Fruit fly (Drosophila melanogaster) whole organism, embryonic: Measurements from ENCODE around the gene Traf-like.

Experiments
- Ada2b ChIP-seq: fragments of 200-800 bp; sonication (Bioruptor generic); IDR thresholded peaks from 2 replicates; pipeline ENCODE4 v1.3.6; 2022; ENCODE audit warnings: missing biosample characterization, missing genetic modification characterization
- Atf-2 ChIP-seq: fragments of 200-800 bp; sonication (Bioruptor generic); optimal IDR thresholded peaks from 2 replicates; lab custom pipeline; 2016; ENCODE audit warnings: missing biosample characterization, missing genetic modification characterization
- Bgb ChIP-seq: fragments of 200-800 bp; sonication (Bioruptor generic); IDR thresholded peaks from 2 replicates; pipeline ENCODE4 v1.3.6; 2022; ENCODE audit warnings: missing biosample characterization, missing genetic modification characterization; ENCODE audit not compliant: partially characterized antibody
- BtbVII ChIP-seq: fragments of 200-800 bp; sonication (Bioruptor generic); optimal IDR thresholded peaks from 3 replicates; lab custom pipeline; 2017; ENCODE audit warnings: missing biosample characterization, mild to moderate bottlenecking, missing genetic modification characterization
- CG10267 ChIP-seq: fragments of 200-800 bp; sonication (Bioruptor generic); optimal IDR thresholded peaks from 2 replicates; lab custom pipeline; 2018; ENCODE audit warnings: missing biosample characterization, mild to moderate bottlenecking, missing genetic modification characterization, moderate library complexity
- CG10366 ChIP-seq: fragments of 200-800 bp; sonication (Bioruptor generic); IDR thresholded peaks from 2 replicates; pipeline ENCODE4 v1.3.6; 2022; ENCODE audit warnings: missing biosample characterization, missing genetic modification characterization
- CG10462 ChIP-seq: fragments of 200-800 bp; sonication (Bioruptor generic); optimal IDR thresholded peaks from 2 replicates; lab custom pipeline; 2016; ENCODE audit warnings: missing biosample characterization, missing genetic modification characterization
- CG11504 ChIP-seq: fragments of 200-800 bp; sonication (Bioruptor generic); optimal IDR thresholded peaks from 3 replicates; lab custom pipeline; 2019; ENCODE audit warnings: missing biosample characterization, mild to moderate bottlenecking, missing genetic modification characterization, moderate library complexity
- CG12391 ChIP-seq: fragments of 200-800 bp; sonication (Bioruptor generic); optimal IDR thresholded peaks from 3 replicates; lab custom pipeline; 2018; ENCODE audit warnings: missing biosample characterization, mild to moderate bottlenecking, missing genetic modification characterization, moderate library complexity
- CG12769 ChIP-seq: fragments of 200-800 bp; sonication (Bioruptor generic); optimal IDR thresholded peaks from 2 replicates; lab custom pipeline; 2019; ENCODE audit warnings: missing biosample characterization, mild to moderate bottlenecking, missing genetic modification characterization, moderate library complexity
- CG13775 ChIP-seq: fragments of 200-800 bp; sonication (Bioruptor generic); optimal IDR thresholded peaks from 3 replicates; lab custom pipeline; 2017; ENCODE audit warnings: missing biosample characterization, mild to moderate bottlenecking, missing genetic modification characterization
- CG1529 ChIP-seq: fragments of 200-800 bp; sonication (Bioruptor generic); optimal IDR thresholded peaks from 3 replicates; lab custom pipeline; 2018; ENCODE audit warnings: missing biosample characterization, missing genetic modification characterization
- CG1603 ChIP-seq: fragments of 200-800 bp; sonication (Bioruptor generic); optimal IDR thresholded peaks from 2 replicates; lab custom pipeline; 2019; ENCODE audit warnings: missing biosample characterization, mild to moderate bottlenecking, missing genetic modification characterization, moderate library complexity
- CG17361 ChIP-seq: fragments of 200-800 bp; sonication (Bioruptor generic); IDR thresholded peaks from 3 replicates; pipeline ENCODE4 v1.3.6; 2022; ENCODE audit warnings: missing biosample characterization, missing genetic modification characterization
- CG34224 ChIP-seq: fragments of 200-800 bp; sonication (Bioruptor generic); IDR thresholded peaks from 3 replicates; pipeline ENCODE4 v1.3.6; 2022; ENCODE audit warnings: missing biosample characterization, missing genetic modification characterization; ENCODE audit not compliant: partially characterized antibody
- CG4282 ChIP-seq: fragments of 200-800 bp; sonication (Bioruptor generic); optimal IDR thresholded peaks from 2 replicates; lab custom pipeline; 2016; ENCODE audit warnings: missing biosample characterization, missing genetic modification characterization
- CG4617 ChIP-seq: fragments of 200-800 bp; sonication (Bioruptor generic); optimal IDR thresholded peaks from 3 replicates; lab custom pipeline; 2016; ENCODE audit warnings: missing biosample characterization, missing genetic modification characterization, borderline replicate concordance
- CG4854 ChIP-seq: fragments of 200-800 bp; sonication (Bioruptor generic); optimal IDR thresholded peaks from 2 replicates; lab custom pipeline; 2016; ENCODE audit warnings: missing biosample characterization, missing genetic modification characterization, inconsistent platforms
- CG6765 ChIP-seq: fragments of 200-800 bp; sonication (Bioruptor generic); optimal IDR thresholded peaks from 3 replicates; lab custom pipeline; 2017; ENCODE audit warnings: missing biosample characterization, mild to moderate bottlenecking, missing genetic modification characterization
- CG9215 ChIP-seq: fragments of 200-800 bp; sonication (Bioruptor generic); IDR thresholded peaks from 2 replicates; pipeline ENCODE4 v1.3.6; 2022; ENCODE audit warnings: missing biosample characterization, missing genetic modification characterization
- CG9727 ChIP-seq: fragments of 200-800 bp; sonication (Bioruptor generic); optimal IDR thresholded peaks from 3 replicates; lab custom pipeline; 2017; ENCODE audit warnings: missing biosample characterization, mild to moderate bottlenecking, missing genetic modification characterization
- CHES-1-like ChIP-seq: fragments of 200-800 bp; sonication (Bioruptor generic); optimal IDR thresholded peaks from 2 replicates; lab custom pipeline; 2016; ENCODE audit warnings: missing biosample characterization, missing genetic modification characterization
- D19A ChIP-seq: fragments of 200-800 bp; optimal IDR thresholded peaks from 3 replicates; lab custom pipeline; 2019; ENCODE audit warnings: missing biosample characterization, mild to moderate bottlenecking, missing genetic modification characterization, moderate library complexity
- Dp ChIP-seq: fragments of 200-800 bp; sonication (Bioruptor generic); optimal IDR thresholded peaks from 2 replicates; lab custom pipeline; 2018; ENCODE audit warnings: missing biosample characterization, mild to moderate bottlenecking, missing genetic modification characterization, moderate library complexity
- Ets97D ChIP-seq: fragments of 200-800 bp; sonication (Bioruptor generic); optimal IDR thresholded peaks from 3 replicates; lab custom pipeline; 2016; ENCODE audit warnings: missing biosample characterization, missing genetic modification characterization
- Fer3 ChIP-seq: fragments of 200-800 bp; sonication (Bioruptor generic); optimal IDR thresholded peaks from 2 replicates; lab custom pipeline; 2018; ENCODE audit warnings: missing biosample characterization, mild to moderate bottlenecking, missing genetic modification characterization, moderate library complexity
- GATAe ChIP-seq: fragments of 200-800 bp; sonication (Bioruptor generic); conservative IDR thresholded peaks from 2 replicates; pipeline ENCODE4 v1.3.6; 2022; ENCODE audit warnings: missing biosample characterization, missing genetic modification characterization
- Hey ChIP-seq: fragments of 200-800 bp; sonication (Bioruptor generic); optimal IDR thresholded peaks from 3 replicates; lab custom pipeline; 2018; ENCODE audit warnings: missing biosample characterization, mild to moderate bottlenecking, missing genetic modification characterization
- Mrtf ChIP-seq: fragments of 200-800 bp; sonication (Bioruptor generic); IDR thresholded peaks from 3 replicates; pipeline ENCODE4 v1.3.6; 2022; ENCODE audit warnings: missing biosample characterization, missing genetic modification characterization
- Oli ChIP-seq: fragments of 200-800 bp; sonication (Bioruptor generic); optimal IDR thresholded peaks from 2 replicates; lab custom pipeline; 2018; ENCODE audit warnings: missing biosample characterization, mild to moderate bottlenecking, missing genetic modification characterization, moderate library complexity
- Optix ChIP-seq: fragments of 200-800 bp; sonication (Bioruptor generic); IDR thresholded peaks from 3 replicates; pipeline ENCODE4 v1.3.6; 2022; ENCODE audit warnings: missing biosample characterization, missing genetic modification characterization
- Spps ChIP-seq: fragments of 200-800 bp; sonication (Bioruptor generic); optimal IDR thresholded peaks from 2 replicates; lab custom pipeline; 2018; ENCODE audit warnings: missing biosample characterization, mild to moderate bottlenecking, missing genetic modification characterization
- Stat92E ChIP-seq, 3 experiments: fragments of >200 bp in 2 of 3; fragments of 200-800 bp in 1 of 3; sonication (Bioruptor generic) in 1 of 3; optimal IDR thresholded peaks; 2 replicates each; lab custom pipeline; 2017 to 2019; ENCODE audit warnings: missing biosample characterization in 3 of 3, missing genetic modification characterization in 3 of 3, mild to moderate bottlenecking in 1 of 3, moderate library complexity in 1 of 3
- bbx ChIP-seq: fragments of 200-800 bp; sonication (Bioruptor generic); IDR thresholded peaks from 2 replicates; pipeline ENCODE4 v1.3.6; 2022; ENCODE audit warnings: missing biosample characterization, missing genetic modification characterization; ENCODE audit not compliant: partially characterized antibody
- cas ChIP-seq: fragments of 200-800 bp; sonication (Bioruptor generic); IDR thresholded peaks from 2 replicates; pipeline ENCODE4 v1.3.6; 2022; ENCODE audit warnings: missing biosample characterization, missing genetic modification characterization
- caup ChIP-seq: fragments of 200-800 bp; sonication (Bioruptor generic); optimal IDR thresholded peaks from 3 replicates; lab custom pipeline; 2017; ENCODE audit warnings: missing biosample characterization, mild to moderate bottlenecking, missing genetic modification characterization, moderate library complexity; ENCODE audit not compliant: severe bottlenecking
- emc ChIP-seq: fragments of 200-800 bp; sonication (Bioruptor generic); optimal IDR thresholded peaks from 2 replicates; lab custom pipeline; 2016; ENCODE audit warnings: missing biosample characterization, missing genetic modification characterization
- gcm ChIP-seq: fragments of 200-800 bp; sonication (Bioruptor generic); optimal IDR thresholded peaks from 2 replicates; lab custom pipeline; 2019; ENCODE audit warnings: missing biosample characterization, mild to moderate bottlenecking, missing genetic modification characterization, moderate library complexity
- gfzf ChIP-seq: fragments of 200-800 bp; sonication (Bioruptor generic); optimal IDR thresholded peaks from 2 replicates; lab custom pipeline; 2016; ENCODE audit warnings: missing biosample characterization, mild to moderate bottlenecking, missing genetic modification characterization, moderate library complexity
- h ChIP-seq: fragments of >200 bp; optimal IDR thresholded peaks from 2 replicates; lab custom pipeline; 2017
- nerfin-2 ChIP-seq: fragments of 200-800 bp; sonication (Bioruptor generic); IDR thresholded peaks from 2 replicates; pipeline ENCODE4 v1.3.6; 2022; ENCODE audit warnings: missing biosample characterization, missing genetic modification characterization; ENCODE audit not compliant: partially characterized antibody
- onecut ChIP-seq: fragments of 200-800 bp; sonication (Bioruptor generic); IDR thresholded peaks from 2 replicates; pipeline ENCODE4 v1.3.6; 2022; ENCODE audit warnings: missing biosample characterization, missing genetic modification characterization
- pho ChIP-seq: fragments of 200-800 bp; sonication (Bioruptor generic); optimal IDR thresholded peaks from 2 replicates; lab custom pipeline; 2016; ENCODE audit warnings: missing biosample characterization, missing genetic modification characterization
- pzg ChIP-seq: fragments of 200-800 bp; sonication (Bioruptor generic); optimal IDR thresholded peaks from 3 replicates; lab custom pipeline; 2018; ENCODE audit warnings: missing biosample characterization, mild to moderate bottlenecking, missing genetic modification characterization, moderate library complexity
- ranshi ChIP-seq: fragments of 200-800 bp; sonication (Bioruptor generic); IDR thresholded peaks from 2 replicates; pipeline ENCODE4 v1.3.6; 2022; ENCODE audit warnings: missing biosample characterization, missing genetic modification characterization
- schlank ChIP-seq: fragments of 200-800 bp; sonication (Bioruptor generic); optimal IDR thresholded peaks from 2 replicates; lab custom pipeline; 2018; ENCODE audit warnings: missing biosample characterization, mild to moderate bottlenecking, missing genetic modification characterization
- sima ChIP-seq: fragments of 200-800 bp; sonication (Bioruptor generic); optimal IDR thresholded peaks from 2 replicates; lab custom pipeline; 2016; ENCODE audit warnings: missing biosample characterization, missing genetic modification characterization
- slp2 ChIP-seq: fragments of 200-800 bp; sonication (Bioruptor generic); optimal IDR thresholded peaks from 2 replicates; lab custom pipeline; 2016; ENCODE audit warnings: missing biosample characterization, missing genetic modification characterization
- unpg ChIP-seq: fragments of 200-800 bp; sonication (Bioruptor generic); optimal IDR thresholded peaks from 3 replicates; lab custom pipeline; 2018; ENCODE audit warnings: missing biosample characterization, mild to moderate bottlenecking, missing genetic modification characterization, moderate library complexity

The Traf-like gene

DNA sequence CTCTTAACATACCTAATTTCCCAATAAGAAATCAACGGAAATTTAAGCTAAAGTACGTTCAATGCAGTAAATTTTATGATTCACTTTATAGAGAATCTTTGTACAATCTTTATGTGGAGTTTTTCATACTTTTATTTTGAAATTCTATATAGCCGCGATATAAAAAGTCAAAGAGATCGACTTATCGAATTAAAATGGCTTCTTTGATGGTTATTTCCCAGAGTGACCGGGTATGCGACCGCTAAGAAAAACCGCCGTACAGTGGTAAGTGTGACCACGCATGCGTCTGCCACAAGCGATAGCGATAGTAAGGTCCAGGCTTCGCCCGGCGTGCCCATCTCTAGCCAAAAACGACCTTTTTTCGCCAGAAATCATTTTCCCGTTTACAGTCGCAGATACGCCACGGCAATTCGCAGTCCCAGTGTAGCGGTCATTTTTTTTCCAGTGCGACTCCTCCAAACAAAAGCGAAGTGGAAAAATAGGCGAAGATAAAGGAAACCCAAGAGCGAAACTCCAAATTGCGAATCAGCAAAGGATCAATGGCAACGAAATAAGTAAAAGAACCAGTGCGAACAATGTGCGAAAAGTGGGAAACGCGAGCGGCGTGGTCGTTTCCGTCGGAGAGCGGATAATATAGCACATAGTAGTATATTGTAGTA lies 7.7 kb downstream of the Traf-like start, which contains the start of gene hang (continued):
- TF ChIP-seq CG6765 (peak; percentile 64), Spps (tag; lab: Kevin White, UChicago) (no peak), gcm (GFP tag; lab: Kevin White, UChicago) (no peak), CG1529 (no peak), CG9215 (GFP tag; lab: Robert Waterston, UW) (no peak), cas (GFP tag; lab: Robert Waterston, UW) (peak; percentile 25; the same call in 1 of the 2 replicates), sima (no peak), CG13775 (GFP tag; lab: Kevin White, UChicago) (no peak), CG34224 (no peak; the same call in 2 of the 3 replicates), bbx (GFP tag; lab: Robert Waterston, UW) (peak; percentile 88), CG4617 (peak; percentile 32), ranshi (0 out of 2 replicates have a peak, but pooled peaks have one; percentile 4), CG4282 (GFP tag; lab: Kevin White, UChicago) (peak; percentile 39), Stat92E (GFP tag; optimal IDR thresholded peaks at IDR 0.05; lab: Kevin White, UChicago) (peak in 1 of 3 experiments; percentile 71), Dp (GFP tag; lab: Kevin White, UChicago) (peak; percentile 70), Hey (tag; lab: Kevin White, UChicago) (no peak), CG12391 (tag; lab: Kevin White, UChicago) (peak; percentile 7), Oli (tag; lab: Kevin White, UChicago) (no peak), Bgb (peak; percentile 90), GATAe (GFP tag; lab: Robert Waterston, UW) (no peak), CHES-1-like (GFP tag; lab: Kevin White, UChicago) (peak; percentile 51), Atf-2 (GFP tag; lab: Kevin White, UChicago) (peak; percentile 6), CG11504 (tag; lab: Kevin White, UChicago) (peak; percentile 12), nerfin-2 (GFP tag; lab: Robert Waterston, UW) (peak; percentile 39), gfzf (GFP tag; lab: Kevin White, UChicago) (peak; percentile 93), pho (GFP tag; lab: Kevin White, UChicago) (no peak), h (no peak), pzg (GFP tag; lab: Kevin White, UChicago) (peak; percentile 92), emc (GFP tag; lab: Kevin White, UChicago) (no peak), CG12769 (tag; lab: Kevin White, UChicago) (peak; percentile 65), Mrtf (GFP tag; lab: Robert Waterston, UW) (no peak), CG10267 (tag; lab: Kevin White, UChicago) (peak; percentile 50), CG17361 (GFP tag; lab: Robert Waterston, UW) (no peak), slp2 (GFP tag; lab: Kevin White, UChicago) (no peak), CG9727 (GFP tag; lab: Kevin White, UChicago) (peak; percentile 16), D19A (tag; lab: Kevin White, UChicago) (peak; percentile 18), unpg (GFP tag; lab: Kevin White, UChicago) (peak; percentile 39), Ada2b (no peak), schlank (tag; lab: Kevin White, UChicago) (peak; percentile 16), Ets97D (GFP tag; lab: Kevin White, UChicago) (peak; percentile 83), BtbVII (GFP tag; lab: Kevin White, UChicago) (peak; percentile 45), CG4854 (GFP tag; lab: Kevin White, UChicago) (no peak), CG10366 (GFP tag; lab: Robert Waterston, UW) (no peak), CG1603 (tag; lab: Kevin White, UChicago) (peak; percentile 77), caup (GFP tag; lab: Kevin White, UChicago) (peak; percentile 58), CG10462 (GFP tag; lab: Kevin White, UChicago) (no peak), onecut (GFP tag; lab: Robert Waterston, UW) (peak; percentile 40), Optix (no peak), Fer3 (peak; percentile 21)
